Worm (Caenorhabditis elegans): ENCODE data around the gene cdh-4.

cdh-4 gene

ce11 chrIII:4476806-4477205 is 43.4 kb upstream of the cdh-4 start:
- TF ChIP-seq pha-4 (tag; optimal IDR thresholded peaks at IDR 0.05) (no peak), lin-11 (tag; optimal IDR thresholded peaks at IDR 0.05) (no peak), unc-55 (GFP tag; optimal IDR thresholded peaks at IDR 0.05) (no peak), nfya-1 (tag; optimal IDR thresholded peaks at IDR 0.05) (no peak), K09A11.1 (tag; optimal IDR thresholded peaks at IDR 0.05; ENCODE audit: insufficient read depth) (no peak), unc-42 (tag; optimal IDR thresholded peaks at IDR 0.05) (no peak), ceh-19 (GFP tag; optimal IDR thresholded peaks at IDR 0.05) (no peak), fkh-6 (tag; optimal IDR thresholded peaks at IDR 0.05) (no peak), nhr-232 (tag; optimal IDR thresholded peaks at IDR 0.05) (no peak), ceh-24 (tag; optimal IDR thresholded peaks at IDR 0.05) (no peak), ceh-22 (tag; optimal IDR thresholded peaks at IDR 0.05) (no peak)

- TF ChIP-seq C08G9.2 (tag; optimal IDR thresholded peaks at IDR 0.05) (no peak), hlh-30 (tag; optimal IDR thresholded peaks at IDR 0.05; ENCODE audit: insufficient read depth) (no peak), K09A11.1 (tag; optimal IDR thresholded peaks at IDR 0.05; ENCODE audit: insufficient read depth) (no peak), npax-4 (tag; optimal IDR thresholded peaks at IDR 0.05) (no peak), ttx-3 (tag; optimal IDR thresholded peaks at IDR 0.05) (no peak), fkh-6 (tag; optimal IDR thresholded peaks at IDR 0.05) (no peak), pax-1 (tag; optimal IDR thresholded peaks at IDR 0.05) (no peak), hlh-13 (GFP tag; optimal IDR thresholded peaks at IDR 0.05) (no peak), unc-86 (tag; optimal IDR thresholded peaks at IDR 0.05) (no peak), unc-3 (GFP tag; conservative IDR thresholded peaks at IDR 0.05) (no peak), unc-3 (tag; optimal IDR thresholded peaks at IDR 0.05) (no peak), ref-2 (tag; optimal IDR thresholded peaks at IDR 0.05) (no peak), ceh-45 (GFP tag; IDR thresholded peaks at IDR 0.05) (no peak)
Observed at ce11 chrIII:4477472-4477871, 42.7 kb upstream of the cdh-4 start, which contains the start of gene ins-17. ins-17 (minus strand) TSS chrIII:4477572.

ce11 chrIII:4481787-4482186 is 38.4 kb upstream of the cdh-4 start:
- TF ChIP-seq syd-9 (tag; optimal IDR thresholded peaks at IDR 0.05) (no peak), ceh-31 (tag; optimal IDR thresholded peaks at IDR 0.05) (no peak), tbx-2 (tag; optimal IDR thresholded peaks at IDR 0.05) (no peak), lim-6 (tag; optimal IDR thresholded peaks at IDR 0.05) (no peak), ceh-14 (tag; optimal IDR thresholded peaks at IDR 0.05) (no peak), nhr-11 (tag; optimal IDR thresholded peaks at IDR 0.05) (no peak), K09A11.1 (tag; optimal IDR thresholded peaks at IDR 0.05; ENCODE audit: insufficient read depth) (no peak), hlh-13 (GFP tag; optimal IDR thresholded peaks at IDR 0.05) (no peak), odd-2 (tag; optimal IDR thresholded peaks at IDR 0.05) (no peak), T23F11.4 (GFP tag; optimal IDR thresholded peaks at IDR 0.05) (no peak), pax-1 (tag; optimal IDR thresholded peaks at IDR 0.05) (no peak), sox-4 (tag; optimal IDR thresholded peaks at IDR 0.05) (no peak), rnt-1 (tag; optimal IDR thresholded peaks at IDR 0.05) (no peak), ceh-45 (GFP tag; IDR thresholded peaks at IDR 0.05) (no peak), sox-2 (GFP tag; IDR thresholded peaks at IDR 0.05) (no peak)

- TF ChIP-seq dmd-4 (tag; optimal IDR thresholded peaks at IDR 0.05; ENCODE audit: borderline replicate concordance) (no peak), sox-2 (GFP tag; IDR thresholded peaks at IDR 0.05) (no peak), ceh-30 (tag; optimal IDR thresholded peaks at IDR 0.05) (no peak), fax-1 (tag; optimal IDR thresholded peaks at IDR 0.05) (no peak), lim-6 (tag; optimal IDR thresholded peaks at IDR 0.05) (no peak), pax-1 (tag; optimal IDR thresholded peaks at IDR 0.05) (no peak), ceh-22 (tag; optimal IDR thresholded peaks at IDR 0.05) (no peak), ztf-16 (tag; optimal IDR thresholded peaks at IDR 0.05) (no peak), ceh-18 (tag; optimal IDR thresholded peaks at IDR 0.05) (no peak), hlh-6 (tag; optimal IDR thresholded peaks at IDR 0.05) (no peak)
Observed at ce11 chrIII:4482986-4483385, 37.2 kb upstream of the cdh-4 start.
